Worm (Caenorhabditis elegans): Measurements from ENCODE around the gene srh-148.
"Not testable (repeated sequence)": the region's sequence is repeated elsewhere in the genome, so short reads cannot be mapped to it uniquely, and the experiment has no call there.

srh-148 gene

DNA sequence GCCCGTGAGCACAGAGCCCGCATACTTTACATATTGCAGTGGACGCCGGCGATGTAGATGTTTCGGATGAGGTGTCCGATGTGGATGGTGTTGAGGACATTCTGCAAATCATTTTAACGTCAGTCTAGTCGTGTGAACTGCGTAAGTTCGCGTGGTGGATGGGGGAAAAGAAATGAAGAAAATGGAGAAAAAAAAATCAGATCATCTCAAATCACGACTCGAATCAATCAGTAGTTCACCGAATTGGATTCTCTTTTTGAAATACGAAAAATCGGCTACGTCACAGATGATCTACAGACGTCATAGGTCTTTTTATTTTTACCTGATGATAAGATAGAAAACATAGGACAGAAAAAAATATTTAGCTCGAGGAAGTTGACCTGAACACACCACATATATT lies 18.1 kb upstream of the srh-148 start, which contains the start of gene nhr-102:
Gene nhr-102, minus strand, starts transcription at position 101 of the 400 bp plus-strand sequence.
- TF ChIP-seq unc-62 (GFP tag; optimal IDR thresholded peaks at IDR 0.05) = no peak

ce11 chrV:15873762-15874161 lies 15.6 kb upstream of the srh-148 start:
- TF ChIP-seq unc-62 (GFP tag; optimal IDR thresholded peaks at IDR 0.05) = no peak

ce11 chrV:15872273-15872672 lies 14.1 kb upstream of the srh-148 start, which contains the start of gene str-56:
Gene str-56 (plus strand): TSS chrV:15872573.
- TF ChIP-seq unc-62 (GFP tag; optimal IDR thresholded peaks at IDR 0.05) = no peak

DNA sequence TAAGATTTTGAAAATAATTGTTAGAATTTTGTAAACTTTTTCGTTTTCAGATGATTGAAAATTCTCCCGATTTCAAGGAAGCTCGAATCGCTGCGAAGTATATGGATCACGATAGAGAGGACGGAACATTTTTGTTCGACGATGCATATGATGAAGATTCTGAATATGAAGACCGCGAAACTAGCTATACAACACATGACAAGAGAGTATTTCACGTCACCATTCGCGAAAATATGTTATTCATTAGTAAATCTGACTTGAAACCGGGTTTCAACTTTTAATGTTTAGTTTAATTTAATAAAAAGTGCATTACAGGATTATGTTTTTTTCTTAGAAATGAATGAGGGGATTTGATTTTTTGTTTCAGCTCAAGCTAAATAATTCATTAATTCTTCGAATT lies 12.2 kb upstream of the srh-148 start, which contains the start of gene str-57:
Gene str-57, plus strand, starts transcription at position 301 of the 400 bp plus-strand sequence.
- TF ChIP-seq unc-62 (GFP tag; optimal IDR thresholded peaks at IDR 0.05) = no peak

ce11 chrV:15867373-15867772 lies 9.2 kb upstream of the srh-148 start, which contains the start of gene fbxa-197:
Gene fbxa-197 (plus strand): TSS chrV:15867673.
- TF ChIP-seq unc-62 (GFP tag; optimal IDR thresholded peaks at IDR 0.05) = no peak

DNA sequence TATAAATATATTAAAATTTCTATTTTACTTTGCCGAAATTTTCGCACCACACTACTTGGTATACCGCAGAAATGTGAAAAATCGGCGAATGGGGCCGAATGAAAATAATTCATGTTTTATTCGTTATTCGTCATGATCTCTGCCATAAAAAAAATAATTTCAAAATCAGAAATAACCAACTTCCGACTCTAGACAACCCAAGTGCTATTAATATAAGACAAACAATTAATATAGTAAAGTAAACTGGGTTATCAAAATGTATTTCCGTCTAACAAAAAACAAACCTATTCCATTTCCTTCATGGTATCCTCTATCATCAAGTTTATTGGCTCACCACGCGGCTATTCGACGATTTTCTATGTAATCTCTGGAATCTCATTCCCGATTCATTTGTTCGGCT lies 7.6 kb upstream of the srh-148 start, which contains the start of gene srh-293:
Gene srh-293, plus strand, starts transcription at position 301 of the 400 bp plus-strand sequence.
- no peak for TF ChIP-seq unc-62 (GFP tag; optimal IDR thresholded peaks at IDR 0.05)

- TF ChIP-seq unc-62 (GFP tag; optimal IDR thresholded peaks at IDR 0.05) = no peak
Measured at ce11 chrV:15863042-15863441, 4.8 kb upstream of the srh-148 start, which contains the start of gene srh-299. Gene srh-299 (plus strand): TSS chrV:15863342.

- TF ChIP-seq unc-62 (GFP tag; optimal IDR thresholded peaks at IDR 0.05) = no peak
Measured at ce11 chrV:15862599-15862998, 4.4 kb upstream of the srh-148 start, which contains the start of gene srz-12. Gene srz-12 (minus strand): TSS chrV:15862699.

DNA sequence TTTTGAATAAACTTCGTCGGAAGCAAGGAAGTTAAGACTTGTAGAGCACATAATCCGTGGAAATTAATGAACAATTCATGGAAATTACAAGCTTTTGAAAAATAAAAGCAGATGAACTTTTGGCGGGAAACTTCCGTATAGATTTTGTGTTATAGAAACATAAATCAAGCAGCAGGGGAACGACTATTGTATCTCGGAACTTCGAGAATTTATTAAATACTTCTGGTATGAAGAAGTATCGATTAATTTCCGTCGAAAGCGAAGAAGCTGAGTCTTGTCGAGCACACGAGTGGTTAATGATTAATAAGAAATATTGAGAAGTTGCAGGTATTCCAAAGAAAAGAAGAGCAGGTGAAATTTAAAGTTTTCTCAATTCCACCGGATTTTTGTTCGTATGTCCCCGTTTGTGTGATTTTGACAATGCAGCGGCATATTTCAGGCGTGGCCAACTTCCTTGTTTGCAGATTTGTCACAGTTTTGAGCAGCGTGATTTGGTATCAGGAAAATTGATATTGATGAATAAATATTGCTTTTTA lies 7.8 kb downstream of the srh-148 start, which contains the start of gene srh-147:
Gene srh-147, minus strand, starts transcription at position 51 of the 536 bp plus-strand sequence.
- not testable (repeated sequence) for TF ChIP-seq unc-62 (GFP tag; optimal IDR thresholded peaks at IDR 0.05)

DNA sequence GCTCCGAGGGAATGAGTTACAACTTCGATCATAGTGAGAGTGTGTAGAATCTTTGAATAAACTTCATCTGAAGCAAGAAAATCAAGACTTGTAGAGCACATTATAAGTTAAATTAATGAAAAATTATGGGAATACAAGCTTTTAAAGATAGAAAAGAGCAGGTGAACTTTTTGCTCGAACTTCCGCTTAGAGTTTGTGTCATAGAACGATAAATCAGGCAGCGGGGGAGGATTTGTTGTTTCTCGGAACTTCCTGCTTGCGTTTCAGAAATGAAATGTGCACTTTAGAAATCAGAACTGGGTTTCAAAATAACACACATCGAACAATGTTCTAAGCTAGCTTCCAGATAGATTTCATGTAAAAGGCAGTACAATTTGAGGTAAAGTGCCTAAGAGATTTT lies 17.1 kb downstream of the srh-148 start, which contains the start of gene srh-149:
Gene srh-149, minus strand, starts transcription at position 101 of the 400 bp plus-strand sequence.
- TF ChIP-seq unc-62 (GFP tag; optimal IDR thresholded peaks at IDR 0.05) = no peak

ce11 chrV:15833622-15834021 lies 24.6 kb downstream of the srh-148 start, which contains the start of gene srbc-54:
Gene srbc-54 (minus strand): TSS chrV:15833722.
- no peak for TF ChIP-seq unc-62 (GFP tag; optimal IDR thresholded peaks at IDR 0.05)

- TF ChIP-seq unc-62 (GFP tag; optimal IDR thresholded peaks at IDR 0.05) = no peak
Measured at ce11 chrV:15831586-15831985, 26.6 kb downstream of the srh-148 start, which contains the start of gene srbc-56. Gene srbc-56 (minus strand): TSS chrV:15831686.

DNA sequence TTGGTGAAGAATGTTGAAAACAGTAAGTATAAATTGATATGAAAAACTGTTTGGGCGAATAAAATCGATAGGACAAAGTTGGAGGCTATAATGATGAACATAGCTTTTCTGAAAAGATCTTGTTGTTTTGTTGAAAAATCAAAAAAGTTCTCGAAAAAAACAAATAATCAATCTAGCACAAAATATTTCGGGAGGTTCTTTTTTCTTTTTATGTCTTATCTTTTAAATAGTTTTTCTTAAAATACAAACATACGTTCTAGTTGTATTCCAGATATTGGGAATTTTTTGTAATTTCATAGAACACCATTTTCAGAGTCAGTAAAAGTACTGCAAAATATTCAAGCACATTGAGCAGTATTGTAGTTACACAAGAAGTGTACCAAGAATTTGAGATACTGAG lies 28.3 kb downstream of the srh-148 start, which contains the start of gene srbc-55:
Gene srbc-55, minus strand, starts transcription at position 101 of the 400 bp plus-strand sequence.
- TF ChIP-seq unc-62 (GFP tag; optimal IDR thresholded peaks at IDR 0.05) = no peak

DNA sequence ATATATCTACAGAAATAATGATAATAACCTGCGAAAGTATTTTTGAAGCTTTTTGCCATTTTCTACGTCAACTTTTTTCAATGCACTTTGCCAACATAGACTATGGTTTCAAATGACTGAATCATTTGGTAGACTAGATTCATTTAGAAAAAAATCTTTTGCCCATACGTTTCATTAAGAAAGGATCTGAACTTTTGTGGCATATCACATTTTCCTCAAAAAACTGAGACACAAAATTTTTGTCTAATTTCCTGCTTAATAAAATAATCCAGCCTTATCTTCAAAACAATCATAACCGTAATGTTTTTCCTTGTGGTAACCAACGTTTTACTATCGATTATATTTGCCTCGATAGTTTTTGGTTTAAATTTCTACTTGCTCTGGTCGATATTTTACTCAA lies 32.1 kb downstream of the srh-148 start, which contains the start of gene srbc-51:
Gene srbc-51, plus strand, starts transcription at position 301 of the 400 bp plus-strand sequence.
- no peak for TF ChIP-seq unc-62 (GFP tag; optimal IDR thresholded peaks at IDR 0.05)

ce11 chrV:15824866-15825265 lies 33.3 kb downstream of the srh-148 start, which contains the start of gene srbc-50:
Gene srbc-50 (minus strand): TSS chrV:15824966.
- no peak for TF ChIP-seq unc-62 (GFP tag; optimal IDR thresholded peaks at IDR 0.05)

DNA sequence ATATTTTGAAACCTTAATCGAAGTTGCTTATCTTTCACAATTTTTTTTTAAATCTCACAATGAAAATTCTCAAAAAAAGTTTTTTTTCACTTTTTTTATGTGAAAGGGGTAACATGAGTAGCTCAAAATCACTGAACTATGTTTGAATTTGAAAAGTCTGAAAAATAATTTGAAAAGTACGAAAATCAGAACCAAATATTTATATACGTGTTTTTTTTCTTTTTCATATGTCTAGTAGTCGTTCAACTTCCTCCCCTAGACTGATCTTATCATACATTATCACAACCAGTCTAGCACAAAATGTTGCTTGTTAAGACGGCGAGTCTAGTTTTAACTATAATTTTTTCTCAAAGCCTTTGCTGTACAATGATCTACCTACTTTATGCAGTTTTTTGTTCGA lies 36.8 kb downstream of the srh-148 start, which contains the start of gene srbc-49:
Gene srbc-49, plus strand, starts transcription at position 301 of the 400 bp plus-strand sequence.
- TF ChIP-seq unc-62 (GFP tag; optimal IDR thresholded peaks at IDR 0.05) = no peak

- no peak for TF ChIP-seq unc-62 (GFP tag; optimal IDR thresholded peaks at IDR 0.05)
Measured at ce11 chrV:15819983-15820382, 38.2 kb downstream of the srh-148 start, which contains the start of gene srbc-48. Gene srbc-48 (plus strand): TSS chrV:15820283.
